Worm (Caenorhabditis elegans) whole organism, young adult: ENCODE data around the gene Y77E11A.8.

ENCODE experiments used
- F22D6.2 ChIP-seq: sonication (generic microtip); optimal IDR thresholded peaks from 2 replicates; lab custom pipeline; 2016; ENCODE audit warnings: mild to moderate bottlenecking, missing genetic modification characterization, missing compliant biosample characterization
- T26A5.8 ChIP-seq: sonication (generic microtip); optimal IDR thresholded peaks from 2 replicates; lab custom pipeline; 2016; ENCODE audit warnings: missing genetic modification characterization, missing compliant biosample characterization
- atf-7 ChIP-seq: sonication (generic microtip); optimal IDR thresholded peaks from 2 replicates; lab custom pipeline; 2017; ENCODE audit warnings: mild to moderate bottlenecking, missing genetic modification characterization, missing compliant biosample characterization
- bed-1 ChIP-seq: fragments of 200-800 bp; sonication (Bioruptor generic); IDR thresholded peaks from 2 replicates; pipeline ENCODE4 v1.3.6; 2022; ENCODE audit warnings: missing genetic modification reagents, missing genetic modification characterization, missing compliant biosample characterization
- ceh-100 ChIP-seq: fragments of 200-800 bp; sonication (Bioruptor generic); IDR thresholded peaks from 2 replicates; pipeline ENCODE4 v1.3.6; 2022; ENCODE audit warnings: missing genetic modification reagents, missing genetic modification characterization, missing compliant biosample characterization
- dpl-1 ChIP-seq: fragments of 150-350 bp; optimal IDR thresholded peaks from 2 replicates; lab custom pipeline; 2014; ENCODE audit warnings: missing biosample characterization, missing genetic modification reagents, missing genetic modification characterization
- him-1 ChIP-seq: sonication (generic microtip); optimal IDR thresholded peaks from 2 replicates; lab custom pipeline; 2016; ENCODE audit warnings: missing genotype, missing genetic modification reagents, missing genetic modification characterization, missing compliant biosample characterization
- lsy-27 ChIP-seq: sonication (generic microtip); optimal IDR thresholded peaks from 2 replicates; lab custom pipeline; 2017; ENCODE audit warnings: missing genetic modification characterization, mild to moderate bottlenecking, missing compliant biosample characterization, antibody characterized with exemption, missing genotype, borderline replicate concordance; ENCODE audit not compliant: insufficient read depth
- madf-8 ChIP-seq: fragments of 200-800 bp; sonication (Bioruptor generic); conservative IDR thresholded peaks from 2 replicates; pipeline ENCODE4 v1.3.6; 2022; ENCODE audit warnings: missing genetic modification reagents, missing genetic modification characterization, missing compliant biosample characterization
- rpc-1 ChIP-seq, 2 experiments: fragments of 150-350 bp in 1 of 2; sonication (generic microtip) in 1 of 2; optimal IDR thresholded peaks; 2 replicates each; lab custom pipeline; 2014 to 2018; ENCODE audit warnings: missing biosample characterization in 1 of 2, missing genetic modification characterization in 1 of 2, missing genetic modification reagents in 1 of 2, missing genotype in 1 of 2
- sea-2 ChIP-seq: fragments of 200-800 bp; sonication (Bioruptor generic); IDR thresholded peaks from 2 replicates; pipeline ENCODE4 v1.3.6; 2022; ENCODE audit warnings: missing genetic modification characterization, missing compliant biosample characterization

- TF ChIP-seq dpl-1 (GFP tag; lab: Kevin White, UChicago) (no peak), ceh-100 (GFP tag; lab: Robert Waterston, UW) (no peak), lsy-27 (tag; lab: Kevin White, UChicago) (no peak), F22D6.2 (tag; lab: Kevin White, UChicago) (no peak), sea-2 (GFP tag; lab: Robert Waterston, UW) (no peak), rpc-1 (optimal IDR thresholded peaks at IDR 0.05; lab: Kevin White, UChicago) (no peak), rpc-1 (tag; optimal IDR thresholded peaks at IDR 0.05; lab: Kevin White, UChicago) (no peak), atf-7 (tag; lab: Kevin White, UChicago) (no peak), bed-1 (GFP tag; lab: Robert Waterston, UW) (no peak), him-1 (tag; lab: Kevin White, UChicago) (no peak), madf-8 (no peak), T26A5.8 (tag; lab: Kevin White, UChicago) (no peak)
Measured at ce11 chrIV:1427283-1427682, 2.4 kb upstream of the Y77E11A.8 start, which contains the start of gene clec-171.
